Fruit fly (Drosophila melanogaster): Measurements from ENCODE around the gene cac.

DNA sequence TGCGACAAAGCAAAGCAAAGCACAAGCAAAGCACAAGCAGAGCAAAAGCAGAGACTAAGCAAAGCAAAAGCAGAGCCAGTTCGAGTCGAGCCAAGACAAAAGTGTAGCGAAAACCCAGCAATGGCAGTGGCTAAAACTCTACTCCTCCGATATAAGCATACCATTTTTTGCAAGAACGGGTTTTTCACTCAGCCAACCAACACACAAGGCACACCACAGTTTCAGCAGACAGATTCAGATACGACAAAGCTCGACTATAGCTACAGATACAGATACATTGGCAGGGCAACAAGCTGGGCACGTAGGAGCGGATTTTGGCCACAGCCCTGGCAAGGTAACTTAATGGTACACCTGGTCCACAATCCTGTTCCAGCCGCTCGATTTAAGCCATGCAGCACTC, 71.3 kb downstream of the cac start:
- TF ChIP-seq CG17806 (tag; optimal IDR thresholded peaks at IDR 0.05) (no peak), fd96Ca (GFP tag; IDR thresholded peaks at IDR 0.05) (no peak), CG14655 (GFP tag; optimal IDR thresholded peaks at IDR 0.05) (no peak), CG12605 (GFP tag; IDR thresholded peaks at IDR 0.05) (no peak), CG32121 (GFP tag; IDR thresholded peaks at IDR 0.05) (no peak), Ets98B (GFP tag; IDR thresholded peaks at IDR 0.05) (no peak), CG13204 (GFP tag; optimal IDR thresholded peaks at IDR 0.05) (no peak), Pif1A (GFP tag; optimal IDR thresholded peaks at IDR 0.05) (no peak), Pif1B (GFP tag; optimal IDR thresholded peaks at IDR 0.05) (no peak), CG8301 (tag; optimal IDR thresholded peaks at IDR 0.05) (no peak), CG15710 (tag; optimal IDR thresholded peaks at IDR 0.05) (no peak)
